Fruit fly (Drosophila melanogaster): ENCODE data around the gene CycH.

CycH gene

dm6 chr3L:21832203-21833160 lies 10.7 kb downstream of the CycH start, which contains the start of the genes CG7148 and Nopp140:
Gene CG7148, minus strand, starts transcription at chr3L:21832253.
Gene Nopp140, plus strand, starts transcription at chr3L:21832774.
- TF ChIP-seq scrt (GFP tag; optimal IDR thresholded peaks at IDR 0.05) (peak; percentile 28), Lhr (GFP tag; optimal IDR thresholded peaks at IDR 0.05) (peak; percentile 32), Dek (tag; optimal IDR thresholded peaks at IDR 0.05) (peak; percentile 46), CG2129 (GFP tag; IDR thresholded peaks at IDR 0.05; ENCODE audit: partially characterized antibody) (no peak), Ssrp (tag; optimal IDR thresholded peaks at IDR 0.05) (peak; percentile 49), CG17568 (GFP tag; optimal IDR thresholded peaks at IDR 0.05) (no peak), zen (tag; optimal IDR thresholded peaks at IDR 0.05) (peak; percentile 9), CG8281 (tag; optimal IDR thresholded peaks at IDR 0.05) (peak; percentile 13), Rfx (GFP tag; IDR thresholded peaks at IDR 0.05) (peak; percentile 91), CG9797 (GFP tag; optimal IDR thresholded peaks at IDR 0.05) (peak; percentile 14), chinmo (GFP tag; IDR thresholded peaks at IDR 0.05; ENCODE audit: partially characterized antibody) (peak; percentile 78; the same call in 1 of the 4 replicates), CG1233 (GFP tag; optimal IDR thresholded peaks at IDR 0.05) (peak; percentile 47), CG2120 (GFP tag; optimal IDR thresholded peaks at IDR 0.05) (peak; percentile 81), bsh (GFP tag; optimal IDR thresholded peaks at IDR 0.05) (peak in 1 of 2 experiments; percentile 63), bowl (GFP tag; IDR thresholded peaks at IDR 0.05) (0 out of 2 replicates have a peak, but pooled peaks have one; percentile 25), Dfd (GFP tag; optimal IDR thresholded peaks at IDR 0.05) (no peak), CG9609 (GFP tag; optimal IDR thresholded peaks at IDR 0.05) (peak; percentile 76), CG9215 (GFP tag; IDR thresholded peaks at IDR 0.05) (peak; percentile 35; the same call in 1 of the 2 replicates), dimm (GFP tag; IDR thresholded peaks at IDR 0.05) (no peak), CG10543 (GFP tag; optimal IDR thresholded peaks at IDR 0.05) (peak; percentile 68), CG9876 (GFP tag; optimal IDR thresholded peaks at IDR 0.05) (peak; percentile 57), br (optimal IDR thresholded peaks at IDR 0.05) (no peak), Neu2 (GFP tag; optimal IDR thresholded peaks at IDR 0.05; ENCODE audit: borderline replicate concordance) (no peak), CG12236 (GFP tag; optimal IDR thresholded peaks at IDR 0.05) (no peak), Opbp (GFP tag; IDR thresholded peaks at IDR 0.05; ENCODE audit: partially characterized antibody) (0 out of 3 replicates have a peak, but pooled peaks have one; percentile 5), gro (GFP tag; optimal IDR thresholded peaks at IDR 0.05) (peak; percentile 24), otp (GFP tag; IDR thresholded peaks at IDR 0.05) (peak; percentile 64; the same call in 2 of the 3 replicates), CG11398 (GFP tag; optimal IDR thresholded peaks at IDR 0.05) (peak; percentile 32), Scr (GFP tag; IDR thresholded peaks at IDR 0.05; ENCODE audit: partially characterized antibody) (no peak; the same call in 1 of the 2 replicates), tio (GFP tag; optimal IDR thresholded peaks at IDR 0.05) (no peak), CG13287 (GFP tag; IDR thresholded peaks at IDR 0.05; ENCODE audit: partially characterized antibody) (peak; percentile 39; the same call in 1 of the 2 replicates), CG4820 (GFP tag; optimal IDR thresholded peaks at IDR 0.05) (peak; percentile 76), croc (GFP tag; conservative IDR thresholded peaks at IDR 0.05) (no peak), H15 (GFP tag; IDR thresholded peaks at IDR 0.05) (peak; percentile 30; the same call in 1 of the 3 replicates), Ets97D (GFP tag; optimal IDR thresholded peaks at IDR 0.05) (peak; percentile 89), tna (GFP tag; IDR thresholded peaks at IDR 0.05; ENCODE audit: partially characterized antibody) (no peak), CG2678 (tag; optimal IDR thresholded peaks at IDR 0.05) (no peak), Asciz (GFP tag; optimal IDR thresholded peaks at IDR 0.05) (no peak), Dp (GFP tag; optimal IDR thresholded peaks at IDR 0.05) (peak; percentile 34), HLHmδ (GFP tag; optimal IDR thresholded peaks at IDR 0.05) (peak; percentile 82), eyg (GFP tag; optimal IDR thresholded peaks at IDR 0.05) (peak; percentile 10), gt (GFP tag; IDR thresholded peaks at IDR 0.05) (no peak), CG3163 (GFP tag; optimal IDR thresholded peaks at IDR 0.05) (peak; percentile 38), Tbp (GFP tag; optimal IDR thresholded peaks at IDR 0.05) (no peak), CG17829 (tag; optimal IDR thresholded peaks at IDR 0.05) (peak; percentile 61), nmo (GFP tag; optimal IDR thresholded peaks at IDR 0.05) (peak; percentile 54)

Measured in whole organism, embryonic.